Worm (Caenorhabditis elegans) whole organism, L4 larva: Measurements from ENCODE around the gene str-153.

Experiments
- ceh-62 ChIP-seq: sonication (generic microtip); optimal IDR thresholded peaks from 2 replicates; lab custom pipeline; 2017; ENCODE audit warnings: missing biosample characterization, missing genetic modification characterization
- nhr-111 ChIP-seq: fragments of 200-800 bp; sonication (Bioruptor generic); optimal IDR thresholded peaks from 2 replicates; lab custom pipeline; 2018; ENCODE audit warnings: mild to moderate bottlenecking, missing genetic modification characterization, missing compliant biosample characterization
- unc-62 ChIP-seq, 3 experiments: fragments of 150-350 bp in 1 of 3; sonication (generic microtip); optimal IDR thresholded peaks in 2 of 3; peaks in 1 of 3; 1 replicate in 1 of 3; 2 replicates in 2 of 3; lab custom pipeline; 2014 to 2017; ENCODE audit warnings: missing biosample characterization in 3 of 3, missing genetic modification characterization in 3 of 3, missing genetic modification reagents in 3 of 3, missing genotype in 1 of 3

DNA sequence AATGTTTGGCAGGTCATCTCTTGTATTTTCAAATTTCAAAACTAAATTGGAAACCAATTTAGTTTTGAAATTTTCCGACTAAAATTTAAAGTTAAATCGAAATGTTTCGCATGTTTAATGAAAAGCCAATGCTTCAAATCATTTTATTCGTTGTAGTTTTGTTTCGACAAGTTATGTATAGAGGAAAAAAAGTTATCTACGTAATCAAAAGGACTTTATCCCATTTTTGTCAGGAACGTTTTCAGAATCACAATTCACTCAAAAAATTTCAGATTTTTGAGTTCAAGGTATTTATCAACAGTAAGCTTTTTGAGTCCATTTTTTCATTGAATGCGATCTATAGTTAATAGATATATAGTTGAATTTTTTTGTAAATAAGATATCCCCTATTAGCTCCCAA, 4.5 kb downstream of the str-153 start, which contains the start of gene str-168:
- TF ChIP-seq unc-62 (GFP tag; optimal IDR thresholded peaks at IDR 0.05 in 1 of 2; lab: Kevin White, UChicago): no peak
- no peak for TF ChIP-seq unc-62 (tag; optimal IDR thresholded peaks at IDR 0.05; lab: Kevin White, UChicago)
- no peak for TF ChIP-seq nhr-111
- TF ChIP-seq ceh-62 (tag; lab: Kevin White, UChicago): no peak
